Worm (Caenorhabditis elegans) whole organism, L2 larva: ENCODE measurements around the gene C46C2.7.
"Not testable (repeated sequence)": the region's sequence is repeated elsewhere in the genome, so short reads cannot be mapped to it uniquely, and the experiment has no call there.

Source experiments
- C34F6.9 ChIP-seq: fragments of 150-350 bp; optimal IDR thresholded peaks from 2 replicates; lab custom pipeline; 2014; ENCODE audit warnings: missing biosample characterization, missing genetic modification characterization
- ZK546.5 ChIP-seq: sonication (generic microtip); optimal IDR thresholded peaks from 2 replicates; lab custom pipeline; 2017; ENCODE audit warnings: missing biosample characterization, missing genetic modification characterization
- alr-1 ChIP-seq: fragments of 150-350 bp; optimal IDR thresholded peaks from 2 replicates; lab custom pipeline; 2014; ENCODE audit warnings: missing biosample characterization, missing genetic modification characterization
- ama-1 ChIP-seq: fragments of 150-350 bp; optimal IDR thresholded peaks from 2 replicates; lab custom pipeline; 2018; ENCODE audit warnings: inconsistent platforms
- blmp-1 ChIP-seq: sonication (generic microtip); optimal IDR thresholded peaks from 2 replicates; lab custom pipeline; 2017; ENCODE audit warnings: missing genetic modification characterization, mild to moderate bottlenecking, missing compliant biosample characterization, antibody characterized with exemption, moderate library complexity; ENCODE audit not compliant: insufficient read depth
- ceh-16 ChIP-seq: fragments of 150-350 bp; optimal IDR thresholded peaks from 2 replicates; lab custom pipeline; 2014; ENCODE audit warnings: missing biosample characterization, missing genetic modification characterization
- crh-2 ChIP-seq: sonication (generic microtip); optimal IDR thresholded peaks from 2 replicates; lab custom pipeline; 2017; ENCODE audit warnings: missing biosample characterization, missing genetic modification characterization
- dmd-4 ChIP-seq: sonication (generic microtip); optimal IDR thresholded peaks from 2 replicates; lab custom pipeline; 2017; ENCODE audit warnings: missing biosample characterization, missing genetic modification characterization
- egl-27 ChIP-seq: sonication (generic microtip); optimal IDR thresholded peaks from 3 replicates; lab custom pipeline; 2017; ENCODE audit warnings: missing biosample characterization, missing genetic modification reagents, missing genetic modification characterization
- elt-3 ChIP-seq: sonication (generic microtip); optimal IDR thresholded peaks from 2 replicates; lab custom pipeline; 2017; ENCODE audit warnings: missing biosample characterization, missing genetic modification characterization
- fos-1 ChIP-seq: fragments of 150-350 bp; optimal IDR thresholded peaks from 2 replicates; lab custom pipeline; 2014; ENCODE audit warnings: missing biosample characterization, missing genetic modification characterization
- gmeb-1 ChIP-seq: fragments of 150-350 bp; optimal IDR thresholded peaks from 2 replicates; lab custom pipeline; 2014; ENCODE audit warnings: missing biosample characterization, missing genetic modification characterization
- lin-11 ChIP-seq: fragments of 150-350 bp; sonication (generic microtip); optimal IDR thresholded peaks from 2 replicates; lab custom pipeline; 2014; ENCODE audit warnings: missing biosample characterization, missing genetic modification characterization, inconsistent platforms, mixed read lengths
- lin-13 ChIP-seq: fragments of 150-350 bp; optimal IDR thresholded peaks from 2 replicates; lab custom pipeline; 2014; ENCODE audit warnings: missing biosample characterization, missing genetic modification reagents, missing genetic modification characterization
- lin-39 ChIP-seq: fragments of 150-350 bp; optimal IDR thresholded peaks from 2 replicates; lab custom pipeline; 2014; ENCODE audit warnings: missing biosample characterization, missing genetic modification reagents, missing genetic modification characterization
- lsy-2 ChIP-seq, 2 experiments: fragments of 150-350 bp in 1 of 2; sonication (generic microtip) in 1 of 2; optimal IDR thresholded peaks; 2 replicates each; lab custom pipeline; 2014 to 2017; ENCODE audit warnings: missing biosample characterization in 2 of 2, missing genetic modification characterization in 2 of 2
- mbf-1 ChIP-seq: sonication (generic microtip); optimal IDR thresholded peaks from 2 replicates; lab custom pipeline; 2017; ENCODE audit warnings: missing biosample characterization, missing genetic modification characterization
- mdl-1 ChIP-seq, 2 experiments: fragments of 150-350 bp in 1 of 2; sonication (generic microtip) in 1 of 2; optimal IDR thresholded peaks; 2 replicates each; lab custom pipeline; 2017; ENCODE audit warnings: missing biosample characterization in 2 of 2, missing genetic modification characterization in 2 of 2
- nhr-10 ChIP-seq: sonication (generic microtip); optimal IDR thresholded peaks from 2 replicates; lab custom pipeline; 2017; ENCODE audit warnings: missing biosample characterization, missing genetic modification characterization
- nhr-11 ChIP-seq: fragments of 150-350 bp; optimal IDR thresholded peaks from 2 replicates; lab custom pipeline; 2014; ENCODE audit warnings: missing biosample characterization, missing genetic modification characterization
- nhr-12 ChIP-seq: fragments of 150-350 bp; optimal IDR thresholded peaks from 2 replicates; lab custom pipeline; 2014; ENCODE audit warnings: missing biosample characterization, missing genetic modification characterization
- nhr-129 ChIP-seq: fragments of 150-350 bp; optimal IDR thresholded peaks from 2 replicates; lab custom pipeline; 2014; ENCODE audit warnings: missing biosample characterization, missing genetic modification characterization
- nhr-237 ChIP-seq: fragments of 150-350 bp; optimal IDR thresholded peaks from 2 replicates; lab custom pipeline; 2014; ENCODE audit warnings: missing biosample characterization, missing genetic modification characterization
- nhr-25 ChIP-seq: fragments of 150-350 bp; sonication (generic microtip); optimal IDR thresholded peaks from 3 replicates; lab custom pipeline; 2014; ENCODE audit warnings: missing biosample characterization, missing genetic modification characterization
- nhr-6 ChIP-seq: fragments of 150-350 bp; optimal IDR thresholded peaks from 2 replicates; lab custom pipeline; 2014; ENCODE audit warnings: missing biosample characterization, missing genetic modification characterization
- nhr-77 ChIP-seq: fragments of 150-350 bp; optimal IDR thresholded peaks from 2 replicates; lab custom pipeline; 2014; ENCODE audit warnings: missing biosample characterization, missing genetic modification characterization
- peb-1 ChIP-seq: fragments of 150-350 bp; optimal IDR thresholded peaks from 2 replicates; lab custom pipeline; 2014; ENCODE audit warnings: missing biosample characterization, missing genetic modification characterization
- sem-4 ChIP-seq: fragments of 150-350 bp; optimal IDR thresholded peaks from 2 replicates; lab custom pipeline; 2014; ENCODE audit warnings: missing biosample characterization, missing genetic modification reagents, missing genetic modification characterization
- sma-3 ChIP-seq: sonication (generic microtip); optimal IDR thresholded peaks from 2 replicates; lab custom pipeline; 2016; ENCODE audit warnings: missing genetic modification reagents, missing genetic modification characterization, missing compliant biosample characterization
- sma-9 ChIP-seq, 2 experiments: fragments of 150-350 bp in 1 of 2; sonication (generic microtip) in 1 of 2; optimal IDR thresholded peaks; 2 replicates each; lab custom pipeline; 2014 to 2016; ENCODE audit warnings: missing genetic modification characterization in 2 of 2, mild to moderate bottlenecking in 1 of 2, missing biosample characterization in 1 of 2, missing compliant biosample characterization in 1 of 2, missing genetic modification reagents in 1 of 2, moderate library complexity in 1 of 2
- snpc-4 ChIP-seq: fragments of 150-350 bp; optimal IDR thresholded peaks from 2 replicates; lab custom pipeline; 2014; ENCODE audit warnings: missing biosample characterization, missing genetic modification characterization
- unc-39 ChIP-seq: fragments of 150-350 bp; optimal IDR thresholded peaks from 2 replicates; lab custom pipeline; 2014; ENCODE audit warnings: missing biosample characterization, missing genetic modification characterization
- unc-55 ChIP-seq: fragments of 150-350 bp; sonication (generic microtip); optimal IDR thresholded peaks from 3 replicates; lab custom pipeline; 2014; ENCODE audit warnings: missing biosample characterization, missing genetic modification reagents, missing genetic modification characterization
- unc-62 ChIP-seq: fragments of 150-350 bp; optimal IDR thresholded peaks from 2 replicates; lab custom pipeline; 2014; ENCODE audit warnings: missing biosample characterization, missing genetic modification reagents, missing genetic modification characterization
- zag-1 ChIP-seq: fragments of 150-350 bp; optimal IDR thresholded peaks from 2 replicates; lab custom pipeline; 2014; ENCODE audit warnings: missing biosample characterization, missing genetic modification characterization
- ztf-11 ChIP-seq: sonication (generic microtip); optimal IDR thresholded peaks from 2 replicates; lab custom pipeline; 2017; ENCODE audit warnings: missing biosample characterization, missing genetic modification characterization
- ztf-4 ChIP-seq: fragments of 150-350 bp; optimal IDR thresholded peaks from 2 replicates; lab custom pipeline; 2014; ENCODE audit warnings: missing biosample characterization, missing genetic modification characterization

Gene C46C2.7

ce11 chrIV:9194524-9194923 is at the start of gene C46C2.7:
Gene C46C2.7 (plus strand): TSS chrIV:9194824.
- not testable (repeated sequence) for TF ChIP-seq dmd-4, snpc-4, nhr-25 (tag; lab: Kevin White, UChicago)
- TF ChIP-seq, all 48 proteins: peak for 0; not testable (repeated sequence) for 48

ce11 chrIV:9146111-9146510 is 48.5 kb upstream of the C46C2.7 start, which contains the start of gene daf-10:
Gene daf-10 (minus strand): TSS chrIV:9146211.
- TF ChIP-seq elt-3 (tag; lab: Kevin White, UChicago): no peak
- TF ChIP-seq nhr-129 (tag; lab: Kevin White, UChicago): no peak
- no peak for TF ChIP-seq sem-4 (tag; lab: Kevin White, UChicago)
- TF ChIP-seq mdl-1 (tag; optimal IDR thresholded peaks at IDR 0.05; lab: Kevin White, UChicago): no peak
- no peak for TF ChIP-seq fos-1
- no peak for TF ChIP-seq nhr-11 (tag; lab: Kevin White, UChicago)
- no peak for TF ChIP-seq zag-1
- TF ChIP-seq crh-2: no peak
- no peak for TF ChIP-seq unc-62
- no peak for TF ChIP-seq lin-39 (tag; lab: Kevin White, UChicago)
- TF ChIP-seq nhr-10: no peak
- TF ChIP-seq unc-39 (tag; lab: Kevin White, UChicago): no peak
- no peak for TF ChIP-seq mbf-1
- TF ChIP-seq ama-1 (lab: Kevin White, UChicago): no peak
- no peak for TF ChIP-seq C34F6.9 (tag; lab: Kevin White, UChicago)
- TF ChIP-seq nhr-6 (tag; lab: Kevin White, UChicago): no peak
- no peak for TF ChIP-seq egl-27 (tag; lab: Kevin White, UChicago)
- no peak for TF ChIP-seq nhr-77

- TF ChIP-seq unc-62 (no peak), crh-2 (peak; percentile 65), elt-3 (tag; lab: Kevin White, UChicago) (no peak), sma-3 (peak; percentile 9), lsy-2 (tag; optimal IDR thresholded peaks at IDR 0.05; lab: Kevin White, UChicago) (peak; percentile 35 to 73), snpc-4 (tag; lab: Kevin White, UChicago) (peak; percentile 28), sem-4 (tag; lab: Kevin White, UChicago) (peak; percentile 39), ceh-16 (tag; lab: Kevin White, UChicago) (no peak), unc-55 (GFP tag; lab: Kevin White, UChicago) (peak; percentile 85), alr-1 (no peak), mbf-1 (no peak), lin-13 (peak; percentile 57), ZK546.5 (tag; lab: Kevin White, UChicago) (no peak), peb-1 (tag; lab: Kevin White, UChicago) (no peak), ztf-11 (tag; lab: Kevin White, UChicago) (no peak), gmeb-1 (tag; lab: Kevin White, UChicago) (peak; percentile 60), nhr-6 (tag; lab: Kevin White, UChicago) (peak; percentile 45), sma-9 (GFP tag; optimal IDR thresholded peaks at IDR 0.05; lab: Kevin White, UChicago) (no peak), sma-9 (tag; optimal IDR thresholded peaks at IDR 0.05; lab: Kevin White, UChicago) (no peak), nhr-12 (tag; lab: Kevin White, UChicago) (no peak), egl-27 (tag; lab: Kevin White, UChicago) (peak; percentile 11), blmp-1 (tag; lab: Kevin White, UChicago) (no peak), fos-1 (peak; percentile 33), nhr-129 (tag; lab: Kevin White, UChicago) (peak; percentile 62), lin-11 (tag; lab: Kevin White, UChicago) (peak; percentile 35), C34F6.9 (tag; lab: Kevin White, UChicago) (peak; percentile 75), ztf-4 (tag; lab: Kevin White, UChicago) (no peak), nhr-237 (no peak)
Observed at ce11 chrIV:9146819-9147518, 47.7 kb upstream of the C46C2.7 start, which contains the start of the genes rpb-12 and aly-2. Gene rpb-12 (minus strand): TSS chrIV:9146869. Gene aly-2 (plus strand): TSS chrIV:9147468.
